Fruit fly (Drosophila melanogaster) whole organism, embryonic: ENCODE measurements around the gene CG7179.
A peak's percentile ranks its signal among the peaks of the same experiment; 100 is the strongest.

Source experiments
- Asciz ChIP-seq: fragments of 200-800 bp; sonication (Bioruptor generic); optimal IDR thresholded peaks from 2 replicates; lab custom pipeline; 2017; ENCODE audit warnings: missing biosample characterization, mild to moderate bottlenecking, missing genetic modification characterization, missing genetic modification reagents
- Atf6 ChIP-seq: fragments of 200-800 bp; sonication (Bioruptor generic); IDR thresholded peaks from 2 replicates; pipeline ENCODE4 v1.3.6; 2022; ENCODE audit warnings: missing biosample characterization, missing genetic modification characterization
- Bgb ChIP-seq: fragments of 200-800 bp; sonication (Bioruptor generic); IDR thresholded peaks from 2 replicates; pipeline ENCODE4 v1.3.6; 2022; ENCODE audit warnings: missing biosample characterization, missing genetic modification characterization; ENCODE audit not compliant: partially characterized antibody
- CG12659 ChIP-seq: fragments of 200-800 bp; sonication (Bioruptor generic); optimal IDR thresholded peaks from 3 replicates; lab custom pipeline; 2017; ENCODE audit warnings: mild to moderate bottlenecking, missing biosample characterization, missing genetic modification reagents, missing genetic modification characterization
- CG12769 ChIP-seq: fragments of 200-800 bp; sonication (Bioruptor generic); optimal IDR thresholded peaks from 2 replicates; lab custom pipeline; 2019; ENCODE audit warnings: missing biosample characterization, mild to moderate bottlenecking, missing genetic modification characterization, moderate library complexity
- CG13424 ChIP-seq: fragments of 200-800 bp; sonication (Bioruptor generic); optimal IDR thresholded peaks from 2 replicates; lab custom pipeline; 2019; ENCODE audit warnings: missing biosample characterization, mild to moderate bottlenecking, missing genetic modification characterization, moderate library complexity
- CG2120 ChIP-seq: fragments of 200-800 bp; sonication (Bioruptor generic); optimal IDR thresholded peaks from 3 replicates; lab custom pipeline; 2016; ENCODE audit warnings: missing biosample characterization, missing genetic modification characterization
- CG2712 ChIP-seq: fragments of 200-800 bp; optimal IDR thresholded peaks from 3 replicates; lab custom pipeline; 2019; ENCODE audit warnings: missing biosample characterization, mild to moderate bottlenecking, missing genetic modification characterization, moderate library complexity
- CG32532 ChIP-seq: fragments of 200-800 bp; sonication (Bioruptor generic); IDR thresholded peaks from 2 replicates; pipeline ENCODE4 v1.3.6; 2022; ENCODE audit warnings: missing biosample characterization, missing genetic modification characterization
- CG34376 ChIP-seq: fragments of 200-800 bp; sonication (Bioruptor generic); optimal IDR thresholded peaks from 2 replicates; lab custom pipeline; 2018; ENCODE audit warnings: missing biosample characterization, mild to moderate bottlenecking, missing genetic modification characterization
- CG3726 ChIP-seq: fragments of 200-800 bp; sonication (Bioruptor generic); IDR thresholded peaks from 3 replicates; pipeline ENCODE4, ENCODE4 v1.3.6; 2022; ENCODE audit warnings: missing biosample characterization, missing genetic modification characterization
- CG4360 ChIP-seq: fragments of 200-800 bp; sonication (Bioruptor generic); IDR thresholded peaks from 2 replicates; pipeline ENCODE4 v1.3.6; 2022; ENCODE audit warnings: missing biosample characterization, missing genetic modification characterization
- CG8281 ChIP-seq: fragments of 200-800 bp; sonication (Bioruptor generic); optimal IDR thresholded peaks from 2 replicates; lab custom pipeline; 2018; ENCODE audit warnings: missing biosample characterization, mild to moderate bottlenecking, missing genetic modification characterization, moderate library complexity
- CG8924 ChIP-seq: fragments of 200-800 bp; optimal IDR thresholded peaks from 3 replicates; lab custom pipeline; 2019; ENCODE audit warnings: missing biosample characterization, mild to moderate bottlenecking, missing genetic modification characterization, moderate library complexity
- CG9932 ChIP-seq: fragments of 200-800 bp; sonication (Bioruptor generic); IDR thresholded peaks from 2 replicates; pipeline ENCODE4 v1.3.6; 2022; ENCODE audit warnings: missing biosample characterization, missing genetic modification characterization
- Dbx ChIP-seq: fragments of 200-800 bp; sonication (Bioruptor generic); IDR thresholded peaks from 3 replicates; pipeline ENCODE4 v1.3.6; 2022; ENCODE audit warnings: missing biosample characterization, missing genetic modification characterization
- Dll ChIP-seq: fragments of 200-800 bp; sonication (Bioruptor generic); IDR thresholded peaks from 4 replicates; pipeline ENCODE4 v1.3.6; 2022; ENCODE audit warnings: missing biosample characterization, missing genetic modification characterization; ENCODE audit not compliant: partially characterized antibody
- Drgx ChIP-seq: fragments of 200-800 bp; sonication (Bioruptor generic); IDR thresholded peaks from 2 replicates; pipeline ENCODE4 v1.3.6; 2022; ENCODE audit warnings: missing biosample characterization, missing genetic modification characterization
- HLH4C ChIP-seq: fragments of 200-800 bp; sonication (Bioruptor generic); IDR thresholded peaks from 3 replicates; pipeline ENCODE4 v1.3.6; 2022; ENCODE audit warnings: missing biosample characterization, missing genetic modification characterization; ENCODE audit not compliant: partially characterized antibody
- HmgZ ChIP-seq: fragments of 200-800 bp; sonication (Bioruptor generic); optimal IDR thresholded peaks from 2 replicates; lab custom pipeline; 2018; ENCODE audit warnings: missing biosample characterization, mild to moderate bottlenecking, missing genetic modification characterization
- Hmx ChIP-seq: fragments of 200-800 bp; sonication (Bioruptor generic); optimal IDR thresholded peaks from 2 replicates; lab custom pipeline; 2016; ENCODE audit warnings: missing biosample characterization, missing genetic modification characterization
- Hsf ChIP-seq: fragments of 200-800 bp; sonication (Bioruptor generic); optimal IDR thresholded peaks from 3 replicates; lab custom pipeline; 2016; ENCODE audit warnings: missing biosample characterization, missing genetic modification characterization
- Lpt ChIP-seq: fragments of >200 bp; optimal IDR thresholded peaks from 2 replicates; lab custom pipeline; 2018; ENCODE audit warnings: missing biosample characterization, missing genetic modification characterization
- MBD-R2 ChIP-seq: fragments of 200-800 bp; sonication (Bioruptor generic); IDR thresholded peaks from 2 replicates; pipeline ENCODE4 v1.3.6; 2022; ENCODE audit warnings: missing biosample characterization, missing genetic modification characterization
- Ssrp ChIP-seq: fragments of 200-800 bp; sonication (Bioruptor generic); optimal IDR thresholded peaks from 2 replicates; lab custom pipeline; 2018; ENCODE audit warnings: missing biosample characterization, mild to moderate bottlenecking, missing genetic modification characterization, moderate library complexity
- Stat92E ChIP-seq, 3 experiments: fragments of >200 bp in 2 of 3; fragments of 200-800 bp in 1 of 3; sonication (Bioruptor generic) in 1 of 3; optimal IDR thresholded peaks; 2 replicates each; lab custom pipeline; 2017 to 2019; ENCODE audit warnings: missing biosample characterization in 3 of 3, missing genetic modification characterization in 3 of 3, mild to moderate bottlenecking in 1 of 3, moderate library complexity in 1 of 3
- Vsx1 ChIP-seq: fragments of 200-800 bp; sonication (Bioruptor generic); optimal IDR thresholded peaks from 2 replicates; lab custom pipeline; 2017; ENCODE audit warnings: missing biosample characterization, mild to moderate bottlenecking, missing genetic modification characterization, missing genetic modification reagents
- amos ChIP-seq: fragments of 200-800 bp; sonication (Bioruptor generic); IDR thresholded peaks from 2 replicates; pipeline ENCODE4 v1.3.6; 2022; ENCODE audit warnings: missing biosample characterization, missing genetic modification characterization; ENCODE audit not compliant: partially characterized antibody
- bbx ChIP-seq: fragments of 200-800 bp; sonication (Bioruptor generic); IDR thresholded peaks from 2 replicates; pipeline ENCODE4 v1.3.6; 2022; ENCODE audit warnings: missing biosample characterization, missing genetic modification characterization; ENCODE audit not compliant: partially characterized antibody
- cato ChIP-seq: fragments of 200-800 bp; sonication (Bioruptor generic); optimal IDR thresholded peaks from 2 replicates; lab custom pipeline; 2016; ENCODE audit warnings: missing biosample characterization, missing genetic modification characterization, borderline replicate concordance
- caup ChIP-seq: fragments of 200-800 bp; sonication (Bioruptor generic); optimal IDR thresholded peaks from 3 replicates; lab custom pipeline; 2017; ENCODE audit warnings: missing biosample characterization, mild to moderate bottlenecking, missing genetic modification characterization, moderate library complexity; ENCODE audit not compliant: severe bottlenecking
- crc ChIP-seq: fragments of 200-800 bp; sonication (Bioruptor generic); optimal IDR thresholded peaks from 2 replicates; lab custom pipeline; 2016; ENCODE audit warnings: missing biosample characterization, missing genetic modification characterization
- exex ChIP-seq: fragments of 200-800 bp; sonication (Bioruptor generic); optimal IDR thresholded peaks from 4 replicates; lab custom pipeline; 2018; ENCODE audit warnings: missing biosample characterization, mild to moderate bottlenecking, missing genetic modification characterization, moderate library complexity
- gsb-n ChIP-seq: fragments of 200-800 bp; sonication (Bioruptor generic); optimal IDR thresholded peaks from 3 replicates; lab custom pipeline; 2018; ENCODE audit warnings: missing biosample characterization, mild to moderate bottlenecking, missing genetic modification characterization
- lilli ChIP-seq: fragments of 200-800 bp; sonication (Bioruptor generic); optimal IDR thresholded peaks from 3 replicates; lab custom pipeline; 2016; ENCODE audit warnings: missing biosample characterization, missing genetic modification characterization
- lov ChIP-seq, 2 experiments: fragments of 200-800 bp in 1 of 2; fragments of >200 bp in 1 of 2; sonication (Bioruptor generic) in 1 of 2; IDR thresholded peaks in 1 of 2; optimal IDR thresholded peaks in 1 of 2; 2 replicates in 1 of 2; 3 replicates in 1 of 2; pipeline versions ENCODE4 v1.3.6 to Lab custom; 2017 to 2022; ENCODE audit warnings: missing biosample characterization in 1 of 2, missing genetic modification characterization in 1 of 2
- maf-S ChIP-seq: fragments of 200-800 bp; sonication (Bioruptor generic); optimal IDR thresholded peaks from 2 replicates; lab custom pipeline; 2016; ENCODE audit warnings: missing biosample characterization, missing genetic modification characterization
- mirr ChIP-seq: fragments of 200-800 bp; sonication (Bioruptor generic); optimal IDR thresholded peaks from 3 replicates; lab custom pipeline; 2018; ENCODE audit warnings: missing biosample characterization, mild to moderate bottlenecking, missing genetic modification characterization
- nom ChIP-seq: fragments of 200-800 bp; sonication (Bioruptor generic); optimal IDR thresholded peaks from 2 replicates; lab custom pipeline; 2017; ENCODE audit warnings: missing biosample characterization, missing genetic modification characterization, mild to moderate bottlenecking, moderate library complexity, missing genetic modification reagents
- pfk ChIP-seq: fragments of 200-800 bp; sonication (Bioruptor generic); optimal IDR thresholded peaks from 2 replicates; lab custom pipeline; 2018; ENCODE audit warnings: missing biosample characterization, mild to moderate bottlenecking, missing genetic modification characterization, moderate library complexity
- pho ChIP-seq: fragments of 200-800 bp; sonication (Bioruptor generic); optimal IDR thresholded peaks from 2 replicates; lab custom pipeline; 2016; ENCODE audit warnings: missing biosample characterization, missing genetic modification characterization
- pros ChIP-seq: fragments of 200-800 bp; sonication (Bioruptor generic); optimal IDR thresholded peaks from 3 replicates; lab custom pipeline; 2019; ENCODE audit warnings: missing biosample characterization, mild to moderate bottlenecking, missing genetic modification characterization, moderate library complexity
- pum ChIP-seq: fragments of 200-800 bp; sonication (Bioruptor generic); optimal IDR thresholded peaks from 2 replicates; lab custom pipeline; 2016; ENCODE audit warnings: missing biosample characterization, missing genetic modification characterization
- sd ChIP-seq: fragments of 200-800 bp; sonication (Bioruptor generic); optimal IDR thresholded peaks from 3 replicates; lab custom pipeline; 2018; ENCODE audit warnings: missing biosample characterization, mild to moderate bottlenecking, missing genetic modification characterization, moderate library complexity
- sisA ChIP-seq: fragments of 200-800 bp; sonication (Bioruptor generic); IDR thresholded peaks from 2 replicates; pipeline ENCODE4 v1.3.6; 2022; ENCODE audit warnings: missing biosample characterization, missing genetic modification characterization
- slp2 ChIP-seq: fragments of 200-800 bp; sonication (Bioruptor generic); optimal IDR thresholded peaks from 2 replicates; lab custom pipeline; 2016; ENCODE audit warnings: missing biosample characterization, missing genetic modification characterization

Gene CG7179

dm6 chr2L:7790448-7791355, 12.9 kb upstream of the CG7179 start, which contains the start of gene CG7149 (continued):
- TF ChIP-seq amos (GFP tag; lab: Robert Waterston, UW) (peak; percentile 45; the same call in 1 of the 2 replicates), Drgx (GFP tag; lab: Robert Waterston, UW) (no peak), Dbx (GFP tag; lab: Robert Waterston, UW) (0 out of 3 replicates have a peak, but pooled peaks have one; percentile 32), Lpt (GFP tag; lab: Kevin White, UChicago) (no peak), Stat92E (GFP tag; optimal IDR thresholded peaks at IDR 0.05; lab: Kevin White, UChicago) (no peak), CG4360 (GFP tag; lab: Robert Waterston, UW) (no peak), pho (GFP tag; lab: Kevin White, UChicago) (peak; percentile 7), pfk (GFP tag; lab: Kevin White, UChicago) (no peak), Hsf (GFP tag; lab: Kevin White, UChicago) (peak; percentile 21), mirr (peak; percentile 96), Asciz (GFP tag; lab: Kevin White, UChicago) (no peak), exex (tag; lab: Kevin White, UChicago) (peak; percentile 91), maf-S (GFP tag; lab: Kevin White, UChicago) (no peak), CG32532 (no peak), pum (GFP tag; lab: Kevin White, UChicago) (no peak), pros (GFP tag; lab: Kevin White, UChicago) (no peak), caup (GFP tag; lab: Kevin White, UChicago) (no peak), sd (tag; lab: Kevin White, UChicago) (peak; percentile 25), CG8281 (peak; percentile 16), Ssrp (tag; lab: Kevin White, UChicago) (no peak), Atf6 (GFP tag; lab: Robert Waterston, UW) (peak; percentile 52), CG2120 (peak; percentile 53), CG13424 (tag; lab: Kevin White, UChicago) (peak; percentile 20), lilli (GFP tag; lab: Kevin White, UChicago) (peak; percentile 44), Hmx (GFP tag; lab: Kevin White, UChicago) (no peak), HLH4C (GFP tag; lab: Robert Waterston, UW) (0 out of 3 replicates have a peak, but pooled peaks have one; percentile 7), CG12659 (GFP tag; lab: Kevin White, UChicago) (peak; percentile 18), HmgZ (tag; lab: Kevin White, UChicago) (no peak), sisA (GFP tag; lab: Robert Waterston, UW) (no peak), CG8924 (tag; lab: Kevin White, UChicago) (peak; percentile 19), Dll (GFP tag; lab: Robert Waterston, UW) (no peak), bbx (GFP tag; lab: Robert Waterston, UW) (peak; percentile 37; the same call in 1 of the 2 replicates), CG2712 (peak; percentile 2), CG3726 (no peak), nom (peak; percentile 2), CG34376 (GFP tag; lab: Kevin White, UChicago) (peak; percentile 95), slp2 (no peak), MBD-R2 (GFP tag; lab: Robert Waterston, UW) (0 out of 2 replicates have a peak, but pooled peaks have one; percentile 8), lov (optimal IDR thresholded peaks at IDR 0.05; lab: Kevin White, UChicago) (no peak), lov (GFP tag; IDR thresholded peaks at IDR 0.05; lab: Robert Waterston, UW) (0 out of 3 replicates have a peak, but pooled peaks have one; percentile 9), Vsx1 (GFP tag; lab: Kevin White, UChicago) (peak; percentile 39), CG9932 (GFP tag; lab: Robert Waterston, UW) (peak; percentile 19; the same call in 1 of the 2 replicates), cato (GFP tag; lab: Kevin White, UChicago) (no peak), crc (GFP tag; lab: Kevin White, UChicago) (no peak), Bgb (peak; percentile 57; the same call in 1 of the 2 replicates), gsb-n (tag; lab: Kevin White, UChicago) (no peak), CG12769 (peak; percentile 62)
